Worm (Caenorhabditis elegans): ENCODE measurements around the gene C28A5.2.
A peak's percentile ranks its signal among the peaks of the same experiment; 100 is the strongest.

Gene C28A5.2

ce11 chrIII:4412108-4413009 lies 27.0 kb downstream of the C28A5.2 start (continued):
- TF ChIP-seq tra-1 (GFP tag; IDR thresholded peaks at IDR 0.05) (0 out of 2 replicates have a peak, but pooled peaks have one; percentile 10), nhr-237 (tag; optimal IDR thresholded peaks at IDR 0.05) (no peak), T20F7.1 (GFP tag; optimal IDR thresholded peaks at IDR 0.05) (no peak), unc-130 (GFP tag; optimal IDR thresholded peaks at IDR 0.05) (peak; percentile 28), skn-1 (tag; optimal IDR thresholded peaks at IDR 0.05) (no peak), nhr-6 (tag; optimal IDR thresholded peaks at IDR 0.05) (no peak), daf-8 (GFP tag; IDR thresholded peaks at IDR 0.05) (no peak), lin-29 (GFP tag; IDR thresholded peaks at IDR 0.05) (no peak), dmd-8 (GFP tag; IDR thresholded peaks at IDR 0.05) (no peak), zfp-2 (tag; optimal IDR thresholded peaks at IDR 0.05) (no peak), D1046.2 (GFP tag; IDR thresholded peaks at IDR 0.05) (no peak), zfp-3 (GFP tag; conservative IDR thresholded peaks at IDR 0.05) (no peak), mxl-3 (GFP tag; optimal IDR thresholded peaks at IDR 0.05) (no peak), nhr-77 (tag; optimal IDR thresholded peaks at IDR 0.05) (peak; percentile 51), Y48G9A.11 (GFP tag; IDR thresholded peaks at IDR 0.05) (no peak), pha-4 (GFP tag; IDR thresholded peaks at IDR 0.05) (no peak), pha-4 (tag; optimal IDR thresholded peaks at IDR 0.05) (no peak), vab-7 (GFP tag; IDR thresholded peaks at IDR 0.05) (no peak), zip-11 (GFP tag; IDR thresholded peaks at IDR 0.05) (no peak), pqm-1 (tag; optimal IDR thresholded peaks at IDR 0.05) (no peak), hlh-30 (tag; optimal IDR thresholded peaks at IDR 0.05; ENCODE audit: insufficient read depth) (peak; percentile 94), lin-39 (tag; optimal IDR thresholded peaks at IDR 0.05) (no peak), dmd-6 (GFP tag; IDR thresholded peaks at IDR 0.05) (peak; percentile 81), daf-16 (GFP tag; optimal IDR thresholded peaks at IDR 0.05) (no peak), daf-16 (tag; optimal IDR thresholded peaks at IDR 0.05) (peak; percentile 25), lim-7 (GFP tag; IDR thresholded peaks at IDR 0.05) (no peak), php-3 (GFP tag; IDR thresholded peaks at IDR 0.05) (no peak), hmg-1.1 (GFP tag; IDR thresholded peaks at IDR 0.05) (0 out of 2 replicates have a peak, but pooled peaks have one; percentile 13), zip-2 (tag; optimal IDR thresholded peaks at IDR 0.05) (no peak), ceh-82 (tag; optimal IDR thresholded peaks at IDR 0.05) (no peak), ZK546.5 (tag; optimal IDR thresholded peaks at IDR 0.05) (no peak), gei-8 (GFP tag; optimal IDR thresholded peaks at IDR 0.05) (no peak), unc-39 (tag; optimal IDR thresholded peaks at IDR 0.05) (no peak), nhr-42 (GFP tag; IDR thresholded peaks at IDR 0.05) (no peak), ceh-44 (GFP tag; IDR thresholded peaks at IDR 0.05) (no peak), egl-43 (GFP tag; IDR thresholded peaks at IDR 0.05) (no peak), aha-1 (tag) (peak; percentile 90), F44E2.7 (GFP tag; IDR thresholded peaks at IDR 0.05) (no peak), nhr-28 (tag; optimal IDR thresholded peaks at IDR 0.05) (peak; percentile 46), sdz-12 (GFP tag; optimal IDR thresholded peaks at IDR 0.05) (no peak), ztf-11 (tag; optimal IDR thresholded peaks at IDR 0.05) (no peak), hlh-11 (tag; optimal IDR thresholded peaks at IDR 0.05) (peak; percentile 58), lir-3 (tag; optimal IDR thresholded peaks at IDR 0.05) (no peak), F37D6.2 (tag; optimal IDR thresholded peaks at IDR 0.05) (no peak), daf-12 (tag; optimal IDR thresholded peaks at IDR 0.05) (no peak), lsy-2 (tag; optimal IDR thresholded peaks at IDR 0.05) (peak in 1 of 2 experiments; percentile 61), ceh-62 (tag; optimal IDR thresholded peaks at IDR 0.05) (no peak), nhr-41 (GFP tag; IDR thresholded peaks at IDR 0.05) (no peak), tag-97 (GFP tag; IDR thresholded peaks at IDR 0.05) (no peak), cey-2 (tag; optimal IDR thresholded peaks at IDR 0.05; ENCODE audit: borderline replicate concordance, insufficient read depth) (no peak), daf-19 (GFP tag; conservative IDR thresholded peaks at IDR 0.05) (no peak)
